Fruit fly (Drosophila melanogaster) whole organism, adult: ENCODE data around the gene CG12992.
A peak's percentile ranks its signal among the peaks of the same experiment; 100 is the strongest.

Experiments used
- CG11617 ChIP-seq: fragments of 200-800 bp; sonication (Bioruptor generic); optimal IDR thresholded peaks from 2 replicates; lab custom pipeline; 2017; ENCODE audit warnings: mild to moderate bottlenecking, missing biosample characterization, missing genetic modification reagents, missing genetic modification characterization
- CG1620 ChIP-seq: fragments of 200-800 bp; sonication (Bioruptor generic); optimal IDR thresholded peaks from 2 replicates; lab custom pipeline; 2016; ENCODE audit warnings: missing biosample characterization, missing genetic modification characterization
- CG5204 ChIP-seq: fragments of 200-800 bp; sonication (Bioruptor generic); optimal IDR thresholded peaks from 2 replicates; lab custom pipeline; 2016; ENCODE audit warnings: missing biosample characterization, missing genetic modification characterization
- Hr96 ChIP-seq: fragments of 200-800 bp; sonication (Bioruptor generic); optimal IDR thresholded peaks from 2 replicates; lab custom pipeline; 2016; ENCODE audit warnings: missing biosample characterization, missing genetic modification characterization
- Mnt ChIP-seq: fragments of 200-800 bp; sonication (Bioruptor generic); optimal IDR thresholded peaks from 2 replicates; lab custom pipeline; 2016; ENCODE audit warnings: missing biosample characterization, mild to moderate bottlenecking, missing genetic modification characterization
- cnc ChIP-seq, 2 experiments: fragments of >200 bp; optimal IDR thresholded peaks; 2 replicates each; lab custom pipeline; 2017
- kay ChIP-seq: fragments of 200-800 bp; sonication (Bioruptor generic); peaks from one replicate; lab custom pipeline; 2016; ENCODE audit warnings: missing biosample characterization, missing genetic modification characterization, borderline replicate concordance
- ovo ChIP-seq: fragments of 200-800 bp; sonication (Bioruptor generic); optimal IDR thresholded peaks from 2 replicates; lab custom pipeline; 2016; ENCODE audit warnings: missing biosample characterization, missing genetic modification characterization
- pad ChIP-seq: fragments of 200-800 bp; sonication (Bioruptor generic); optimal IDR thresholded peaks from 3 replicates; lab custom pipeline; 2017; ENCODE audit warnings: missing biosample characterization, missing genetic modification characterization, mild to moderate bottlenecking, moderate library complexity, missing genetic modification reagents
- tj ChIP-seq: fragments of 200-800 bp; sonication (Bioruptor generic); optimal IDR thresholded peaks from 3 replicates; lab custom pipeline; 2017; ENCODE audit warnings: missing biosample characterization, mild to moderate bottlenecking, missing genetic modification characterization, moderate library complexity
- toe ChIP-seq: fragments of 200-800 bp; sonication (Bioruptor generic); optimal IDR thresholded peaks from 2 replicates; lab custom pipeline; 2016; ENCODE audit warnings: missing biosample characterization, missing genetic modification characterization

dm6 chrX:17579782-17580451 is 8.7 kb upstream of the CG12992 start, which contains the start of gene CG12991:
- TF ChIP-seq CG5204 (GFP tag; lab: Kevin White, UChicago) (no peak), tj (GFP tag; lab: Kevin White, UChicago) (no peak), cnc (optimal IDR thresholded peaks at IDR 0.05; lab: Kevin White, UChicago) (no peak), kay (no peak), ovo (GFP tag; lab: Kevin White, UChicago) (peak; percentile 38), CG11617 (GFP tag; lab: Kevin White, UChicago) (no peak), Hr96 (GFP tag; lab: Kevin White, UChicago) (no peak), pad (GFP tag; lab: Kevin White, UChicago) (no peak), toe (GFP tag; lab: Kevin White, UChicago) (no peak), Mnt (GFP tag; lab: Kevin White, UChicago) (peak; percentile 91), CG1620 (peak; percentile 11)
